Fruit fly (Drosophila melanogaster) whole organism, embryonic: ENCODE data around the gene jus.

Experiments used
- Abd-B ChIP-seq: fragments of 200-800 bp; sonication (Bioruptor generic); optimal IDR thresholded peaks from 2 replicates; lab custom pipeline; 2018; ENCODE audit warnings: missing biosample characterization, mild to moderate bottlenecking, missing genetic modification characterization, moderate library complexity
- Ada2b ChIP-seq: fragments of 200-800 bp; sonication (Bioruptor generic); IDR thresholded peaks from 2 replicates; pipeline ENCODE4 v1.3.6; 2022; ENCODE audit warnings: missing biosample characterization, missing genetic modification characterization
- CG10431 ChIP-seq: fragments of 200-800 bp; sonication (Bioruptor generic); optimal IDR thresholded peaks from 3 replicates; lab custom pipeline; 2018; ENCODE audit warnings: missing biosample characterization, mild to moderate bottlenecking, missing genetic modification characterization
- CG11398 ChIP-seq: fragments of 200-800 bp; sonication (Bioruptor generic); optimal IDR thresholded peaks from 2 replicates; lab custom pipeline; 2016; ENCODE audit warnings: missing biosample characterization, missing genetic modification characterization
- CG11560 ChIP-seq: fragments of 200-800 bp; sonication (Bioruptor generic); IDR thresholded peaks from 3 replicates; pipeline ENCODE4 v1.3.6; 2022; ENCODE audit warnings: missing biosample characterization, missing genetic modification characterization
- CG12071 ChIP-seq: fragments of 200-800 bp; sonication (Bioruptor generic); optimal IDR thresholded peaks from 3 replicates; lab custom pipeline; 2018; ENCODE audit warnings: missing biosample characterization, mild to moderate bottlenecking, missing genetic modification characterization
- CG12219 ChIP-seq: fragments of 200-800 bp; sonication (Bioruptor generic); optimal IDR thresholded peaks from 3 replicates; lab custom pipeline; 2018; ENCODE audit warnings: missing biosample characterization, mild to moderate bottlenecking, missing genetic modification characterization
- CG14441 ChIP-seq: fragments of 200-800 bp; sonication (Bioruptor generic); IDR thresholded peaks from 2 replicates; pipeline ENCODE4 v1.3.6; 2022; ENCODE audit warnings: missing biosample characterization, missing genetic modification characterization
- CG14710 ChIP-seq: fragments of 200-800 bp; sonication (Bioruptor generic); optimal IDR thresholded peaks from 3 replicates; lab custom pipeline; 2019; ENCODE audit warnings: missing biosample characterization, mild to moderate bottlenecking, missing genetic modification characterization, moderate library complexity
- CG17802 ChIP-seq: fragments of 200-800 bp; sonication (Bioruptor generic); optimal IDR thresholded peaks from 2 replicates; lab custom pipeline; 2018; ENCODE audit warnings: missing biosample characterization, mild to moderate bottlenecking, missing genetic modification characterization, moderate library complexity
- CG2120 ChIP-seq: fragments of 200-800 bp; sonication (Bioruptor generic); optimal IDR thresholded peaks from 3 replicates; lab custom pipeline; 2016; ENCODE audit warnings: missing biosample characterization, missing genetic modification characterization
- CG2889 ChIP-seq: fragments of 200-800 bp; sonication (Bioruptor generic); IDR thresholded peaks from 3 replicates; pipeline ENCODE4 v1.3.6; 2022; ENCODE audit warnings: missing biosample characterization, missing genetic modification characterization
- CG30431 ChIP-seq: fragments of 200-800 bp; sonication (Bioruptor generic); optimal IDR thresholded peaks from 2 replicates; lab custom pipeline; 2017; ENCODE audit warnings: missing biosample characterization, missing genetic modification characterization
- CG32772 ChIP-seq: fragments of 200-800 bp; sonication (Bioruptor generic); IDR thresholded peaks from 2 replicates; pipeline ENCODE4 v1.3.6; 2022; ENCODE audit warnings: missing biosample characterization, missing genetic modification characterization
- CG33213 ChIP-seq: fragments of 200-800 bp; sonication (Bioruptor generic); optimal IDR thresholded peaks from 3 replicates; lab custom pipeline; 2016; ENCODE audit warnings: missing biosample characterization, missing genetic modification characterization
- CG6689 ChIP-seq: fragments of 200-800 bp; sonication (Bioruptor generic); IDR thresholded peaks from 2 replicates; pipeline ENCODE4 v1.3.6; 2022; ENCODE audit warnings: missing biosample characterization, missing genetic modification characterization
- CG7372 ChIP-seq: fragments of 200-800 bp; sonication (Bioruptor generic); IDR thresholded peaks from 2 replicates; pipeline ENCODE4 v1.3.6; 2022; ENCODE audit warnings: missing biosample characterization, missing genetic modification characterization
- CG7987 ChIP-seq: fragments of 200-800 bp; sonication (Bioruptor generic); optimal IDR thresholded peaks from 2 replicates; lab custom pipeline; 2018; ENCODE audit warnings: missing biosample characterization, mild to moderate bottlenecking, missing genetic modification characterization, moderate library complexity
- CG8281 ChIP-seq: fragments of 200-800 bp; sonication (Bioruptor generic); optimal IDR thresholded peaks from 2 replicates; lab custom pipeline; 2018; ENCODE audit warnings: missing biosample characterization, mild to moderate bottlenecking, missing genetic modification characterization, moderate library complexity
- CG8359 ChIP-seq: fragments of 200-800 bp; sonication (Bioruptor generic); optimal IDR thresholded peaks from 2 replicates; lab custom pipeline; 2017; ENCODE audit warnings: missing biosample characterization, mild to moderate bottlenecking, missing genetic modification characterization, borderline replicate concordance
- CG8924 ChIP-seq: fragments of 200-800 bp; optimal IDR thresholded peaks from 3 replicates; lab custom pipeline; 2019; ENCODE audit warnings: missing biosample characterization, mild to moderate bottlenecking, missing genetic modification characterization, moderate library complexity
- CG9727 ChIP-seq: fragments of 200-800 bp; sonication (Bioruptor generic); optimal IDR thresholded peaks from 3 replicates; lab custom pipeline; 2017; ENCODE audit warnings: missing biosample characterization, mild to moderate bottlenecking, missing genetic modification characterization
- CTCF ChIP-seq: fragments of 200-800 bp; sonication (Bioruptor generic); optimal IDR thresholded peaks from 2 replicates; lab custom pipeline; 2017; ENCODE audit warnings: missing biosample characterization, mild to moderate bottlenecking, missing genetic modification characterization, moderate library complexity
- CoRest ChIP-seq: fragments of 200-800 bp; sonication (Bioruptor generic); optimal IDR thresholded peaks from 3 replicates; lab custom pipeline; 2018; ENCODE audit warnings: missing biosample characterization, mild to moderate bottlenecking, missing genetic modification characterization, moderate library complexity
- ERR ChIP-seq: fragments of 200-800 bp; sonication (Bioruptor generic); optimal IDR thresholded peaks from 2 replicates; lab custom pipeline; 2016; ENCODE audit warnings: missing biosample characterization, missing genetic modification characterization
- HHEX ChIP-seq: fragments of 200-800 bp; sonication (Bioruptor generic); optimal IDR thresholded peaks from 3 replicates; lab custom pipeline; 2017; ENCODE audit warnings: missing biosample characterization, mild to moderate bottlenecking, missing genetic modification characterization, missing genetic modification reagents
- HmgZ ChIP-seq: fragments of 200-800 bp; sonication (Bioruptor generic); optimal IDR thresholded peaks from 2 replicates; lab custom pipeline; 2018; ENCODE audit warnings: missing biosample characterization, mild to moderate bottlenecking, missing genetic modification characterization
- Hr3 ChIP-seq: fragments of 200-800 bp; sonication (Bioruptor generic); optimal IDR thresholded peaks from 3 replicates; lab custom pipeline; 2016; ENCODE audit warnings: missing biosample characterization, missing genetic modification characterization
- Lim3 ChIP-seq: fragments of 200-800 bp; sonication (Bioruptor generic); IDR thresholded peaks from 2 replicates; pipeline ENCODE4 v1.3.6; 2022; ENCODE audit warnings: missing biosample characterization, missing genetic modification characterization
- MTF-1 ChIP-seq: fragments of 200-800 bp; sonication (Bioruptor generic); optimal IDR thresholded peaks from 2 replicates; lab custom pipeline; 2018; ENCODE audit warnings: missing biosample characterization, mild to moderate bottlenecking, missing genetic modification characterization, borderline replicate concordance
- Opbp ChIP-seq: fragments of 200-800 bp; sonication (Bioruptor generic); IDR thresholded peaks from 3 replicates; pipeline ENCODE4 v1.3.6; 2022; ENCODE audit warnings: missing biosample characterization, missing genetic modification characterization; ENCODE audit not compliant: partially characterized antibody
- Optix ChIP-seq: fragments of 200-800 bp; sonication (Bioruptor generic); IDR thresholded peaks from 3 replicates; pipeline ENCODE4 v1.3.6; 2022; ENCODE audit warnings: missing biosample characterization, missing genetic modification characterization
- Scr ChIP-seq: fragments of 200-800 bp; sonication (Bioruptor generic); IDR thresholded peaks from 2 replicates; pipeline ENCODE4 v1.3.6; 2022; ENCODE audit warnings: missing biosample characterization, missing genetic modification characterization; ENCODE audit not compliant: partially characterized antibody
- Sin3A ChIP-seq: fragments of >200 bp; optimal IDR thresholded peaks from 2 replicates; lab custom pipeline; 2018
- Sox102F ChIP-seq: fragments of 200-800 bp; sonication (Bioruptor generic); optimal IDR thresholded peaks from 2 replicates; lab custom pipeline; 2018; ENCODE audit warnings: missing biosample characterization, mild to moderate bottlenecking, missing genetic modification characterization, moderate library complexity
- Sry-β ChIP-seq: fragments of 200-800 bp; sonication (Bioruptor generic); optimal IDR thresholded peaks from 2 replicates; lab custom pipeline; 2018; ENCODE audit warnings: missing biosample characterization, mild to moderate bottlenecking, missing genetic modification characterization, moderate library complexity
- Usf ChIP-seq: fragments of 200-800 bp; sonication (Bioruptor generic); optimal IDR thresholded peaks from 2 replicates; lab custom pipeline; 2017; ENCODE audit warnings: missing genotype, missing biosample characterization, missing genetic modification characterization
- aop ChIP-seq: fragments of 200-800 bp; sonication (Bioruptor generic); IDR thresholded peaks from 2 replicates; pipeline ENCODE4 v1.3.6; 2022; ENCODE audit warnings: missing biosample characterization, missing genetic modification characterization
- bigmax ChIP-seq: fragments of 200-800 bp; sonication (Bioruptor generic); optimal IDR thresholded peaks from 2 replicates; lab custom pipeline; 2018; ENCODE audit warnings: missing biosample characterization, mild to moderate bottlenecking, missing genetic modification characterization
- dan ChIP-seq: fragments of 200-800 bp; sonication (Bioruptor generic); IDR thresholded peaks from 2 replicates; pipeline ENCODE4 v1.3.6; 2022; ENCODE audit warnings: missing biosample characterization, missing genetic modification characterization
- fd64A ChIP-seq: fragments of 200-800 bp; sonication (Bioruptor generic); optimal IDR thresholded peaks from 3 replicates; lab custom pipeline; 2018; ENCODE audit warnings: missing biosample characterization, mild to moderate bottlenecking, missing genetic modification characterization
- fd96Cb ChIP-seq: fragments of 200-800 bp; sonication (Bioruptor generic); optimal IDR thresholded peaks from 2 replicates; lab custom pipeline; 2018; ENCODE audit warnings: missing biosample characterization, mild to moderate bottlenecking, missing genetic modification characterization, moderate library complexity
- gsb ChIP-seq: fragments of 200-800 bp; sonication (Bioruptor generic); IDR thresholded peaks from 2 replicates; pipeline ENCODE4 v1.3.6; 2022; ENCODE audit warnings: missing biosample characterization, missing genetic modification characterization
- kah ChIP-seq: fragments of 200-800 bp; sonication (Bioruptor generic); optimal IDR thresholded peaks from 2 replicates; lab custom pipeline; 2018; ENCODE audit warnings: missing biosample characterization, mild to moderate bottlenecking, missing genetic modification characterization
- lab ChIP-seq: fragments of 200-800 bp; sonication (Bioruptor generic); optimal IDR thresholded peaks from 3 replicates; lab custom pipeline; 2017; ENCODE audit warnings: missing biosample characterization, missing genetic modification characterization, mild to moderate bottlenecking, moderate library complexity, missing genetic modification reagents
- luna ChIP-seq: fragments of 200-800 bp; sonication (Bioruptor generic); optimal IDR thresholded peaks from 2 replicates; lab custom pipeline; 2016; ENCODE audit warnings: missing biosample characterization, missing genetic modification characterization
- onecut ChIP-seq: fragments of 200-800 bp; sonication (Bioruptor generic); IDR thresholded peaks from 2 replicates; pipeline ENCODE4 v1.3.6; 2022; ENCODE audit warnings: missing biosample characterization, missing genetic modification characterization
- prd ChIP-seq, 3 experiments: fragments of >200 bp in 2 of 3; fragments of 200-800 bp in 1 of 3; sonication (Bioruptor generic) in 1 of 3; optimal IDR thresholded peaks in 2 of 3; IDR thresholded peaks in 1 of 3; 2 replicates in 2 of 3; 3 replicates in 1 of 3; pipeline versions ENCODE4 v1.3.6 to Lab custom; 2017 to 2022; ENCODE audit warnings: missing biosample characterization in 1 of 3, missing genetic modification characterization in 1 of 3
- sisA ChIP-seq: fragments of 200-800 bp; sonication (Bioruptor generic); IDR thresholded peaks from 2 replicates; pipeline ENCODE4 v1.3.6; 2022; ENCODE audit warnings: missing biosample characterization, missing genetic modification characterization
- tap ChIP-seq: fragments of 200-800 bp; optimal IDR thresholded peaks from 3 replicates; lab custom pipeline; 2019; ENCODE audit warnings: missing biosample characterization, mild to moderate bottlenecking, missing genetic modification characterization, moderate library complexity
- unc-4 ChIP-seq: fragments of 200-800 bp; sonication (Bioruptor generic); IDR thresholded peaks from 2 replicates; pipeline ENCODE4 v1.3.6; 2022; ENCODE audit warnings: missing biosample characterization, missing genetic modification characterization; ENCODE audit not compliant: partially characterized antibody

Gene jus

DNA sequence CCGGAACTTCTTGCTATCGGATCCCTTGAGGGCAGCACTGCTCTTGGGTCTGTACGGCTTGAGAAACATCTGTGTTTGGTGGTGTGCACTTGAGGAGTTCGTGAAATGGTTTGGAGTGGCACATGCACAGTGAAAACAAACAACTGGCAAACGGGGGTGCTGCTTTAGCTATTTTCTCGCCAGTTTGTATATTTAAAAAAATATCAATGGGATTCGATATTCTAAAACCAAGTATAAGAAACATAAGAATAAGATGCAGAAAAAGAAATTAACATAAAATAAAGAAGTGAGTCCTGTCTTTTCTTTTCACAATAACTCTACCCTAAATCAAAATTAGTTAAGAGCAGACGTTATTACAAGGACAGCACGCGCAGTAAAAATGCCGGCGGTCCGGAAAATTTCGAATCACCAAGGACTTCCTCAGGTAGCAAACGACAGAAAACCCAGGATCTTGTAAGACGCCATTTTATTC, 43.1 kb downstream of the jus start, which contains the start of gene eIF2D (continued):
- TF ChIP-seq CG11398 (GFP tag; lab: Kevin White, UChicago) (no peak), kah (GFP tag; lab: Kevin White, UChicago) (peak; percentile 30), CG12071 (GFP tag; lab: Kevin White, UChicago) (no peak), CG8924 (tag; lab: Kevin White, UChicago) (peak; percentile 67), CG10431 (GFP tag; lab: Kevin White, UChicago) (no peak), sisA (GFP tag; lab: Robert Waterston, UW) (no peak; the same call in 1 of the 2 replicates), Sox102F (GFP tag; lab: Kevin White, UChicago) (peak; percentile 45), Sry-β (GFP tag; lab: Kevin White, UChicago) (peak; percentile 95), unc-4 (GFP tag; lab: Robert Waterston, UW) (no peak), prd (optimal IDR thresholded peaks at IDR 0.05; lab: Kevin White, UChicago) (no peak), prd (GFP tag; IDR thresholded peaks at IDR 0.05; lab: Robert Waterston, UW) (peak; percentile 58), bigmax (no peak), luna (GFP tag; lab: Kevin White, UChicago) (no peak), gsb (no peak), CG6689 (peak; percentile 71), Hr3 (peak; percentile 27), CG17802 (tag; lab: Kevin White, UChicago) (no peak), Scr (GFP tag; lab: Robert Waterston, UW) (peak; percentile 19; the same call in 1 of the 2 replicates), aop (GFP tag; lab: Robert Waterston, UW) (no peak), HHEX (GFP tag; lab: Kevin White, UChicago) (peak; percentile 55), fd96Cb (tag; lab: Kevin White, UChicago) (peak; percentile 40), CG14441 (GFP tag; lab: Robert Waterston, UW) (peak; percentile 52; the same call in 1 of the 2 replicates), CG33213 (GFP tag; lab: Kevin White, UChicago) (no peak), CG2120 (GFP tag; lab: Kevin White, UChicago) (peak; percentile 64), CG32772 (no peak), dan (GFP tag; lab: Robert Waterston, UW) (no peak), CTCF (GFP tag; lab: Kevin White, UChicago) (no peak), HmgZ (tag; lab: Kevin White, UChicago) (peak; percentile 43), CG30431 (no peak), MTF-1 (GFP tag; lab: Kevin White, UChicago) (peak; percentile 8), Usf (no peak), CG9727 (GFP tag; lab: Kevin White, UChicago) (peak; percentile 54), CG8359 (no peak), Sin3A (lab: Kevin White, UChicago) (peak; percentile 17), lab (GFP tag; lab: Kevin White, UChicago) (peak; percentile 77), Lim3 (no peak), CG7987 (GFP tag; lab: Kevin White, UChicago) (no peak), onecut (peak; percentile 44), CG11560 (tag; lab: Robert Waterston, UW) (no peak), CG7372 (peak; percentile 69), CG14710 (tag; lab: Kevin White, UChicago) (peak; percentile 62), Abd-B (no peak), Optix (GFP tag; lab: Robert Waterston, UW) (no peak), CG2889 (GFP tag; lab: Robert Waterston, UW) (no peak), CoRest (peak; percentile 67), Ada2b (GFP tag; lab: Robert Waterston, UW) (peak; percentile 57; the same call in 1 of the 2 replicates), CG8281 (tag; lab: Kevin White, UChicago) (no peak), tap (no peak), Opbp (no peak), ERR (GFP tag; lab: Kevin White, UChicago) (no peak), CG12219 (peak; percentile 55), fd64A (GFP tag; lab: Kevin White, UChicago) (no peak)
